Worm (Caenorhabditis elegans) whole organism, L1 larva: ENCODE measurements around the gene fbxa-118.

Source experiments
- C04F5.9 ChIP-seq: sonication (generic microtip); optimal IDR thresholded peaks from 2 replicates; lab custom pipeline; 2016; ENCODE audit warnings: missing genetic modification characterization, missing compliant biosample characterization
- C34B4.2 ChIP-seq: sonication (generic microtip); optimal IDR thresholded peaks from 2 replicates; lab custom pipeline; 2017; ENCODE audit warnings: mild to moderate bottlenecking, missing genetic modification characterization, missing compliant biosample characterization
- Y116A8C.19 ChIP-seq: sonication (generic microtip); optimal IDR thresholded peaks from 2 replicates; lab custom pipeline; 2016; ENCODE audit warnings: missing compliant biosample characterization, missing genetic modification characterization, borderline replicate concordance
- aha-1 ChIP-seq: fragments of 150-350 bp; optimal IDR thresholded peaks from 2 replicates; lab custom pipeline; 2014; ENCODE audit warnings: missing biosample characterization, missing genetic modification characterization
- alr-1 ChIP-seq: fragments of 200-800 bp; sonication (Bioruptor generic); optimal IDR thresholded peaks from 2 replicates; lab custom pipeline; 2018; ENCODE audit warnings: borderline replicate concordance, mild to moderate bottlenecking, missing genetic modification characterization, missing compliant biosample characterization
- ama-1 ChIP-seq: fragments of 150-350 bp; optimal IDR thresholded peaks from 2 replicates; lab custom pipeline; 2014
- ceh-63 ChIP-seq: fragments of 200-800 bp; sonication (Bioruptor generic); optimal IDR thresholded peaks from 2 replicates; lab custom pipeline; 2018; ENCODE audit warnings: mild to moderate bottlenecking, missing genetic modification characterization, missing compliant biosample characterization
- ces-1 ChIP-seq: fragments of 150-350 bp; optimal IDR thresholded peaks from 2 replicates; lab custom pipeline; 2014; ENCODE audit warnings: missing biosample characterization, missing genetic modification reagents, missing genetic modification characterization
- dpl-1 ChIP-seq, 3 experiments: fragments of 150-350 bp in 2 of 3; sonication (generic microtip) in 1 of 3; optimal IDR thresholded peaks; 2 replicates each; lab custom pipeline; 2014 to 2017; ENCODE audit warnings: missing biosample characterization in 3 of 3, missing genetic modification characterization in 3 of 3, missing genetic modification reagents in 3 of 3
- dsc-1 ChIP-seq: sonication (generic microtip); optimal IDR thresholded peaks from 2 replicates; lab custom pipeline; 2016; ENCODE audit warnings: mild to moderate bottlenecking, missing genetic modification characterization, missing compliant biosample characterization
- efl-1 ChIP-seq, 4 experiments: fragments of 150-350 bp; optimal IDR thresholded peaks in 3 of 4; peaks in 1 of 4; 1 replicate in 1 of 4; 2 replicates in 3 of 4; lab custom pipeline; 2014; ENCODE audit warnings: missing biosample characterization in 2 of 4, missing genetic modification characterization in 2 of 4, missing genetic modification reagents in 2 of 4
- efl-3 ChIP-seq: fragments of 200-800 bp; sonication (Bioruptor generic); optimal IDR thresholded peaks from 2 replicates; lab custom pipeline; 2018; ENCODE audit warnings: mild to moderate bottlenecking, missing genetic modification characterization, missing compliant biosample characterization
- elt-3 ChIP-seq, 6 experiments: fragments of 150-350 bp in 1 of 6; sonication (generic microtip); optimal IDR thresholded peaks; 2 replicates each; lab custom pipeline; 2017 to 2018; ENCODE audit warnings: missing biosample characterization in 6 of 6, missing genetic modification characterization in 6 of 6, inconsistent platforms in 1 of 6
- fkh-4 ChIP-seq: sonication (generic microtip); optimal IDR thresholded peaks from 2 replicates; lab custom pipeline; 2016; ENCODE audit warnings: missing compliant biosample characterization, missing genetic modification characterization, borderline replicate concordance
- grh-1 ChIP-seq: fragments of 200-800 bp; sonication (Bioruptor generic); IDR thresholded peaks from 2 replicates; pipeline ENCODE4 v1.3.6; 2022; ENCODE audit warnings: missing genetic modification reagents, missing genetic modification characterization, missing compliant biosample characterization
- hlh-4 ChIP-seq: sonication (generic microtip); optimal IDR thresholded peaks from 2 replicates; lab custom pipeline; 2016; ENCODE audit warnings: mild to moderate bottlenecking, missing genetic modification characterization, missing compliant biosample characterization
- hpl-2 ChIP-seq: fragments of 150-350 bp; optimal IDR thresholded peaks from 2 replicates; lab custom pipeline; 2014; ENCODE audit warnings: missing biosample characterization, missing genetic modification reagents, missing genetic modification characterization
- isw-1 ChIP-seq: fragments of 200-800 bp; sonication (Bioruptor generic); IDR thresholded peaks from 2 replicates; pipeline ENCODE4 v1.3.6; 2022; ENCODE audit warnings: missing genetic modification characterization, missing compliant biosample characterization
- lin-13 ChIP-seq: fragments of 150-350 bp; optimal IDR thresholded peaks from 2 replicates; lab custom pipeline; 2014; ENCODE audit warnings: missing biosample characterization, missing genetic modification reagents, missing genetic modification characterization
- lin-14 ChIP-seq: fragments of 200-800 bp; sonication (Bioruptor generic); optimal IDR thresholded peaks from 2 replicates; lab custom pipeline; 2018; ENCODE audit warnings: mild to moderate bottlenecking, missing genetic modification characterization, moderate library complexity, missing compliant biosample characterization
- lin-35 ChIP-seq, 2 experiments: fragments of 150-350 bp; optimal IDR thresholded peaks; 2 replicates each; lab custom pipeline; 2014; ENCODE audit warnings: missing biosample characterization in 2 of 2, missing genetic modification characterization in 2 of 2, missing genetic modification reagents in 2 of 2
- lin-39 ChIP-seq: fragments of 150-350 bp; optimal IDR thresholded peaks from 2 replicates; lab custom pipeline; 2014; ENCODE audit warnings: missing biosample characterization, missing genetic modification reagents, missing genetic modification characterization
- lir-3 ChIP-seq: sonication (generic microtip); optimal IDR thresholded peaks from 2 replicates; lab custom pipeline; 2016; ENCODE audit warnings: mild to moderate bottlenecking, missing genetic modification characterization, moderate library complexity, missing compliant biosample characterization; ENCODE audit not compliant: poor library complexity
- nhr-76 ChIP-seq: sonication (generic microtip); optimal IDR thresholded peaks from 2 replicates; lab custom pipeline; 2017; ENCODE audit warnings: missing biosample characterization, missing genetic modification characterization
- nhr-77 ChIP-seq: fragments of 150-350 bp; optimal IDR thresholded peaks from 2 replicates; lab custom pipeline; 2014; ENCODE audit warnings: missing biosample characterization, missing genetic modification characterization
- nhr-84 ChIP-seq: sonication (generic microtip); optimal IDR thresholded peaks from 2 replicates; lab custom pipeline; 2017; ENCODE audit warnings: missing biosample characterization, missing genetic modification characterization
- nhr-85 ChIP-seq: sonication (generic microtip); peaks from one replicate; lab custom pipeline; 2016; ENCODE audit warnings: missing genetic modification characterization, inconsistent platforms, missing compliant biosample characterization
- nhr-90 ChIP-seq: sonication (generic microtip); optimal IDR thresholded peaks from 2 replicates; lab custom pipeline; 2016; ENCODE audit warnings: mild to moderate bottlenecking, missing genetic modification characterization, missing compliant biosample characterization; ENCODE audit not compliant: poor library complexity
- pax-3 ChIP-seq: fragments of 200-800 bp; sonication (Bioruptor generic); optimal IDR thresholded peaks from 2 replicates; lab custom pipeline; 2018; ENCODE audit warnings: mild to moderate bottlenecking, missing genetic modification characterization, moderate library complexity, missing compliant biosample characterization
- pqm-1 ChIP-seq: sonication (generic microtip); optimal IDR thresholded peaks from 3 replicates; lab custom pipeline; 2017; ENCODE audit warnings: missing biosample characterization, missing genetic modification characterization
- skn-1 ChIP-seq: fragments of 150-350 bp; optimal IDR thresholded peaks from 2 replicates; lab custom pipeline; 2014; ENCODE audit warnings: missing biosample characterization, missing genetic modification characterization
- snpc-4 ChIP-seq: fragments of 150-350 bp; optimal IDR thresholded peaks from 2 replicates; lab custom pipeline; 2014; ENCODE audit warnings: missing biosample characterization, missing genetic modification characterization
- sptf-1 ChIP-seq: fragments of 150-350 bp; optimal IDR thresholded peaks from 2 replicates; lab custom pipeline; 2014; ENCODE audit warnings: missing biosample characterization, missing genetic modification characterization
- sup-37 ChIP-seq: fragments of 200-800 bp; sonication (Bioruptor generic); optimal IDR thresholded peaks from 2 replicates; lab custom pipeline; 2018; ENCODE audit warnings: mild to moderate bottlenecking, missing genetic modification characterization, missing compliant biosample characterization
- tbx-2 ChIP-seq: sonication (generic microtip); optimal IDR thresholded peaks from 2 replicates; lab custom pipeline; 2016; ENCODE audit warnings: missing genetic modification characterization, missing compliant biosample characterization
- unc-130 ChIP-seq: fragments of 150-350 bp; optimal IDR thresholded peaks from 2 replicates; lab custom pipeline; 2017; ENCODE audit warnings: missing biosample characterization, missing genetic modification characterization, inconsistent platforms
- unc-30 ChIP-seq: sonication (generic microtip); optimal IDR thresholded peaks from 2 replicates; lab custom pipeline; 2017; ENCODE audit warnings: missing biosample characterization, missing genetic modification characterization
- unc-62 ChIP-seq: fragments of 150-350 bp; optimal IDR thresholded peaks from 2 replicates; lab custom pipeline; 2014; ENCODE audit warnings: missing biosample characterization, missing genetic modification reagents, missing genetic modification characterization
- unc-98 ChIP-seq: fragments of 200-800 bp; sonication (Bioruptor generic); IDR thresholded peaks from 2 replicates; pipeline ENCODE4 v1.3.6; 2022; ENCODE audit warnings: missing genetic modification characterization, missing compliant biosample characterization
- xbp-1 ChIP-seq: sonication (generic microtip); optimal IDR thresholded peaks from 2 replicates; lab custom pipeline; 2016; ENCODE audit warnings: missing genetic modification characterization, missing compliant biosample characterization
- zip-4 ChIP-seq: fragments of 200-800 bp; sonication (Bioruptor generic); optimal IDR thresholded peaks from 2 replicates; lab custom pipeline; 2018; ENCODE audit warnings: mild to moderate bottlenecking, missing genetic modification characterization, moderate library complexity, missing compliant biosample characterization
- ztf-11 ChIP-seq, 2 experiments: sonication (generic microtip); optimal IDR thresholded peaks; 2 replicates each; lab custom pipeline; 2016 to 2017; ENCODE audit warnings: missing genetic modification characterization in 2 of 2, missing biosample characterization in 1 of 2, missing compliant biosample characterization in 1 of 2
- ztf-4 ChIP-seq: fragments of 150-350 bp; optimal IDR thresholded peaks from 2 replicates; lab custom pipeline; 2014; ENCODE audit warnings: missing biosample characterization, missing genetic modification characterization

Gene fbxa-118

DNA sequence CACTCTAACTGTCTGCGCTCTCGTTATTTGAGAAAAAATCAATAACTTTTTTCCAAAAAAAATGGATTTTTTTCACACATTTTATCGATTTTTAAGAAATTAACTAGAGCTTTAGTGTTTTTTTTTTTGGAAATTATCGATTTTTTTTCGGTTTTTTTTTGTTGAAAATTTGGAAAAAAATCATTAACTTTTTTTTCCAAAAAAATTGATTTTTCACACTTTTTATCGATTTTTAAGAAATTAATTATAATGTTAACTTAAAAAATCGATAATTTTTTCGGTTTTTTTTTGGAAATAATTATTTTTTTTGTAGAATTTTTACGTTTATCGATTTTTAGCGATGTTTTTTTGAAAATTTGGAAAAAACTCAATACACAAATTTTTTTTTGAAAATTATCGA is 32.9 kb downstream of the fbxa-118 start:
- no peak for TF ChIP-seq fkh-4 (tag; lab: Kevin White, UChicago)
- no peak for TF ChIP-seq nhr-77 (tag; lab: Kevin White, UChicago)
- TF ChIP-seq nhr-84 (tag; lab: Kevin White, UChicago) = no peak
- TF ChIP-seq dpl-1 (GFP tag; optimal IDR thresholded peaks at IDR 0.05; lab: Kevin White, UChicago) = no peak
- TF ChIP-seq unc-62 = no peak
- no peak for TF ChIP-seq ces-1 (GFP tag; lab: Kevin White, UChicago)
- TF ChIP-seq hlh-4 (tag; lab: Kevin White, UChicago) = no peak
- no peak for TF ChIP-seq aha-1 (tag; lab: Kevin White, UChicago)
- TF ChIP-seq skn-1 (tag; lab: Kevin White, UChicago) = no peak
- TF ChIP-seq efl-1 (optimal IDR thresholded peaks at IDR 0.05; lab: Kevin White, UChicago) = no peak
- no peak for TF ChIP-seq efl-1 (GFP tag; optimal IDR thresholded peaks at IDR 0.05 in 1 of 2; lab: Kevin White, UChicago)
- no peak for TF ChIP-seq nhr-90 (tag; lab: Kevin White, UChicago)
- no peak for TF ChIP-seq unc-130 (tag; lab: Kevin White, UChicago)
- no peak for TF ChIP-seq xbp-1 (tag; lab: Kevin White, UChicago)
- TF ChIP-seq dsc-1 = no peak
- TF ChIP-seq grh-1 (GFP tag; lab: Robert Waterston, UW) = no peak
- no peak for TF ChIP-seq snpc-4
- TF ChIP-seq sup-37 = no peak
- TF ChIP-seq, all 84 proteins: peak for 0

ce11 chrV:19743794-19744193 is 33.3 kb downstream of the fbxa-118 start:
- no peak for TF ChIP-seq unc-98 (GFP tag; lab: Robert Waterston, UW)
- TF ChIP-seq lin-39 (tag; lab: Kevin White, UChicago) = no peak
- TF ChIP-seq nhr-85 (tag; lab: Kevin White, UChicago) = peak; percentile 11
- TF ChIP-seq Y116A8C.19 (tag; lab: Kevin White, UChicago) = no peak
- no peak for TF ChIP-seq ztf-11 (tag; optimal IDR thresholded peaks at IDR 0.05; lab: Kevin White, UChicago)
- no peak for TF ChIP-seq ama-1 (lab: Kevin White, UChicago)
- TF ChIP-seq elt-3 (tag; optimal IDR thresholded peaks at IDR 0.05; lab: Kevin White, UChicago) = no peak

- TF ChIP-seq lin-35 (GFP tag; optimal IDR thresholded peaks at IDR 0.05; lab: Kevin White, UChicago) (no peak), nhr-90 (tag; lab: Kevin White, UChicago) (no peak), ztf-4 (tag; lab: Kevin White, UChicago) (no peak), unc-30 (no peak), elt-3 (tag; optimal IDR thresholded peaks at IDR 0.05; lab: Kevin White, UChicago) (no peak), C04F5.9 (tag; lab: Kevin White, UChicago) (no peak), efl-3 (GFP tag; lab: Kevin White, UChicago) (no peak)
These were observed 33.8 kb downstream of the fbxa-118 start, which contains the start of gene W04E12.4 for ce11 chrV:19743305-19743704. TSS of gene W04E12.4 (plus strand) at chrV:19743605.

DNA sequence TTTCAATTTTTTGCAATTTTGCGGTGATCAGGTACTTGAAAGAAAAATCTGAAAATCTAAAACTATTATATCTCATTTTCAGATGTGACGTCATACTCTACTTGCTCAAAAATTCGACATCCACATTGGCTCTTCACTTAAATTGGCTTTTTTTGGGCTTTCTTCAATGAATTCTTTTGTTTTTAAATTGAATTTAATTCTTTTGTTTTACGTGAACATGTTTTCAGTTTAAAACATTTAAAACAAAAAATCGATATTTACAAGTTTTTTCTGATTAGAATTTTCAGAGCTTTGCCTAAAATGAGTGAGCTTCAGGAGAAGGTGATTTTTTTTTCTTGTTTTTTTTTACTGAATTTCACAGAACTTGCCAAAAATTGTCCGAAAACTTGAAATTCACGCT is 35.5 kb downstream of the fbxa-118 start, which contains the start of gene W04E12.3:
W04E12.3 (plus strand) TSS at position 301 of the 400 bp plus-strand sequence.
- TF ChIP-seq hlh-4 (tag; lab: Kevin White, UChicago) (no peak), isw-1 (no peak), zip-4 (no peak), snpc-4 (no peak), unc-98 (GFP tag; lab: Robert Waterston, UW) (no peak)

ce11 chrV:19741034-19741433 is 36.1 kb downstream of the fbxa-118 start, which contains the start of gene W04E12.2:
TSS of gene W04E12.2 (minus strand) at chrV:19741134.
- TF ChIP-seq sptf-1 (tag; lab: Kevin White, UChicago) = no peak
- TF ChIP-seq tbx-2 = no peak
- no peak for TF ChIP-seq pax-3 (tag; lab: Kevin White, UChicago)
- no peak for TF ChIP-seq lir-3 (tag; lab: Kevin White, UChicago)
- no peak for TF ChIP-seq snpc-4
- TF ChIP-seq lin-14 = no peak
- no peak for TF ChIP-seq pqm-1 (tag; lab: Kevin White, UChicago)
- TF ChIP-seq alr-1 (tag; lab: Kevin White, UChicago) = no peak
- no peak for TF ChIP-seq ceh-63 (GFP tag; lab: Kevin White, UChicago)
- no peak for TF ChIP-seq nhr-90 (tag; lab: Kevin White, UChicago)
- TF ChIP-seq ztf-4 (tag; lab: Kevin White, UChicago) = no peak
- TF ChIP-seq aha-1 (tag; lab: Kevin White, UChicago) = no peak
- no peak for TF ChIP-seq lin-35 (GFP tag; optimal IDR thresholded peaks at IDR 0.05; lab: Kevin White, UChicago)
- TF ChIP-seq hpl-2 (GFP tag; lab: Kevin White, UChicago) = no peak
- no peak for TF ChIP-seq C34B4.2
- TF ChIP-seq lin-13 (GFP tag; lab: Kevin White, UChicago) = no peak
- no peak for TF ChIP-seq nhr-76
- no peak for TF ChIP-seq grh-1 (GFP tag; lab: Robert Waterston, UW)
